Fruit fly (Drosophila melanogaster) whole organism, prepupa: Measurements from ENCODE around the gene CG34376.

Experiments used
- Blimp-1 ChIP-seq: fragments of 200-800 bp; sonication (Bioruptor generic); optimal IDR thresholded peaks from 3 replicates; lab custom pipeline; 2017; ENCODE audit warnings: missing biosample characterization, missing genetic modification characterization, mild to moderate bottlenecking, moderate library complexity, missing genetic modification reagents
- CG6808 ChIP-seq: fragments of 200-800 bp; sonication (Bioruptor generic); optimal IDR thresholded peaks from 3 replicates; lab custom pipeline; 2017; ENCODE audit warnings: missing biosample characterization, missing genetic modification characterization, mild to moderate bottlenecking, moderate library complexity, missing genetic modification reagents
- Eip78C ChIP-seq: fragments of 200-800 bp; sonication (Bioruptor generic); peaks from one replicate; lab custom pipeline; 2016; ENCODE audit warnings: missing biosample characterization, missing genetic modification characterization
- Lpt ChIP-seq: fragments of 200-800 bp; sonication (Bioruptor generic); optimal IDR thresholded peaks from 3 replicates; lab custom pipeline; 2016; ENCODE audit warnings: missing biosample characterization, missing genetic modification characterization
- cyc ChIP-seq: fragments of 200-800 bp; sonication (Bioruptor generic); optimal IDR thresholded peaks from 3 replicates; lab custom pipeline; 2016; ENCODE audit warnings: missing biosample characterization, missing genetic modification characterization
- fd59A ChIP-seq: fragments of 200-800 bp; sonication (Bioruptor generic); optimal IDR thresholded peaks from 2 replicates; lab custom pipeline; 2017; ENCODE audit warnings: missing biosample characterization, mild to moderate bottlenecking, missing genetic modification characterization, missing genetic modification reagents
- svp ChIP-seq: fragments of 200-800 bp; sonication (Bioruptor generic); peaks from one replicate; lab custom pipeline; 2016; ENCODE audit warnings: missing biosample characterization, missing genetic modification characterization

dm6 chr3R:22470064-22470463 is 22.2 kb downstream of the CG34376 start:
- no peak for TF ChIP-seq svp
- no peak for TF ChIP-seq CG6808 (GFP tag; lab: Kevin White, UChicago)
- no peak for TF ChIP-seq Lpt (GFP tag; lab: Kevin White, UChicago)
- no peak for TF ChIP-seq cyc (GFP tag; lab: Kevin White, UChicago)
- TF ChIP-seq fd59A (GFP tag; lab: Kevin White, UChicago): no peak
- TF ChIP-seq Eip78C: no peak
- no peak for TF ChIP-seq Blimp-1 (GFP tag; lab: Kevin White, UChicago)
